Worm (Caenorhabditis elegans): Measurements from ENCODE around the gene acly-1.

ce11 chrX:1522068-1522467 lies 42.7 kb downstream of the acly-1 start:
- no peak for TF ChIP-seq nhr-237 (tag; optimal IDR thresholded peaks at IDR 0.05)
- TF ChIP-seq nhr-76 (tag; optimal IDR thresholded peaks at IDR 0.05), result no peak
- no peak for TF ChIP-seq mep-1 (tag; optimal IDR thresholded peaks at IDR 0.05)
- no peak for TF ChIP-seq madf-9 (GFP tag; conservative IDR thresholded peaks at IDR 0.05)

Data from whole organism, L4 larva.